Fruit fly (Drosophila melanogaster) whole organism, embryonic: ENCODE measurements around the gene Tlk.
A peak's percentile ranks its signal among the peaks of the same experiment; 100 is the strongest.

ENCODE experiments used
- CG10979 ChIP-seq: fragments of 200-800 bp; sonication (Bioruptor generic); optimal IDR thresholded peaks from 2 replicates; lab custom pipeline; 2018; ENCODE audit warnings: missing biosample characterization, mild to moderate bottlenecking, missing genetic modification characterization, moderate library complexity
- CG12391 ChIP-seq: fragments of 200-800 bp; sonication (Bioruptor generic); optimal IDR thresholded peaks from 3 replicates; lab custom pipeline; 2018; ENCODE audit warnings: missing biosample characterization, mild to moderate bottlenecking, missing genetic modification characterization, moderate library complexity
- CG12659 ChIP-seq: fragments of 200-800 bp; sonication (Bioruptor generic); optimal IDR thresholded peaks from 3 replicates; lab custom pipeline; 2017; ENCODE audit warnings: mild to moderate bottlenecking, missing biosample characterization, missing genetic modification reagents, missing genetic modification characterization
- CG13775 ChIP-seq: fragments of 200-800 bp; sonication (Bioruptor generic); optimal IDR thresholded peaks from 3 replicates; lab custom pipeline; 2017; ENCODE audit warnings: missing biosample characterization, mild to moderate bottlenecking, missing genetic modification characterization
- CG15269 ChIP-seq: fragments of 200-800 bp; sonication (Bioruptor generic); optimal IDR thresholded peaks from 2 replicates; lab custom pipeline; 2018; ENCODE audit warnings: missing biosample characterization, mild to moderate bottlenecking, missing genetic modification characterization, moderate library complexity
- CG1602 ChIP-seq: fragments of 200-800 bp; sonication (Bioruptor generic); optimal IDR thresholded peaks from 3 replicates; lab custom pipeline; 2016; ENCODE audit warnings: missing biosample characterization, missing genetic modification characterization
- CG1792 ChIP-seq: fragments of 200-800 bp; sonication (Bioruptor generic); optimal IDR thresholded peaks from 2 replicates; lab custom pipeline; 2016; ENCODE audit warnings: missing biosample characterization, missing genetic modification characterization
- CG18262 ChIP-seq: fragments of 200-800 bp; optimal IDR thresholded peaks from 3 replicates; lab custom pipeline; 2019; ENCODE audit warnings: missing biosample characterization, mild to moderate bottlenecking, missing genetic modification characterization, moderate library complexity
- CG18599 ChIP-seq: fragments of 200-800 bp; sonication (Bioruptor generic); optimal IDR thresholded peaks from 3 replicates; lab custom pipeline; 2017; ENCODE audit warnings: missing biosample characterization, missing genetic modification characterization, mild to moderate bottlenecking, moderate library complexity, missing genetic modification reagents
- CG18619 ChIP-seq: fragments of 200-800 bp; sonication (Bioruptor generic); optimal IDR thresholded peaks from 3 replicates; lab custom pipeline; 2017; ENCODE audit warnings: missing biosample characterization, mild to moderate bottlenecking, missing genetic modification characterization
- CG2116 ChIP-seq: fragments of 200-800 bp; sonication (Bioruptor generic); optimal IDR thresholded peaks from 3 replicates; lab custom pipeline; 2018; ENCODE audit warnings: missing biosample characterization, mild to moderate bottlenecking, missing genetic modification characterization
- CG2120 ChIP-seq: fragments of 200-800 bp; sonication (Bioruptor generic); optimal IDR thresholded peaks from 3 replicates; lab custom pipeline; 2016; ENCODE audit warnings: missing biosample characterization, missing genetic modification characterization
- CG2712 ChIP-seq: fragments of 200-800 bp; optimal IDR thresholded peaks from 3 replicates; lab custom pipeline; 2019; ENCODE audit warnings: missing biosample characterization, mild to moderate bottlenecking, missing genetic modification characterization, moderate library complexity
- CG30020 ChIP-seq: fragments of 200-800 bp; optimal IDR thresholded peaks from 2 replicates; lab custom pipeline; 2019; ENCODE audit warnings: missing biosample characterization, mild to moderate bottlenecking, missing genetic modification characterization, moderate library complexity
- CG30403 ChIP-seq: fragments of 200-800 bp; sonication (Bioruptor generic); optimal IDR thresholded peaks from 3 replicates; lab custom pipeline; 2016; ENCODE audit warnings: missing biosample characterization, missing genetic modification characterization
- CG32532 ChIP-seq: fragments of 200-800 bp; sonication (Bioruptor generic); IDR thresholded peaks from 2 replicates; pipeline ENCODE4 v1.3.6; 2022; ENCODE audit warnings: missing biosample characterization, missing genetic modification characterization
- CG43689 ChIP-seq: fragments of 200-800 bp; sonication (Bioruptor generic); IDR thresholded peaks from 2 replicates; pipeline ENCODE4 v1.3.6; 2022; ENCODE audit warnings: missing biosample characterization, missing genetic modification characterization
- CG6813 ChIP-seq: fragments of 200-800 bp; sonication (Bioruptor generic); optimal IDR thresholded peaks from 2 replicates; lab custom pipeline; 2017; ENCODE audit warnings: missing biosample characterization, missing genetic modification characterization, mild to moderate bottlenecking, moderate library complexity, missing genetic modification reagents
- CG7271 ChIP-seq: fragments of 200-800 bp; sonication (Bioruptor generic); optimal IDR thresholded peaks from 2 replicates; lab custom pipeline; 2018; ENCODE audit warnings: missing biosample characterization, mild to moderate bottlenecking, missing genetic modification characterization, moderate library complexity
- CG7556 ChIP-seq: fragments of 200-800 bp; sonication (Bioruptor generic); optimal IDR thresholded peaks from 2 replicates; lab custom pipeline; 2017; ENCODE audit warnings: missing biosample characterization, mild to moderate bottlenecking, missing genetic modification characterization
- CG7839 ChIP-seq: fragments of 200-800 bp; sonication (Bioruptor generic); optimal IDR thresholded peaks from 3 replicates; lab custom pipeline; 2018; ENCODE audit warnings: missing biosample characterization, mild to moderate bottlenecking, missing genetic modification characterization, moderate library complexity
- CG8089 ChIP-seq: fragments of 200-800 bp; sonication (Bioruptor generic); optimal IDR thresholded peaks from 3 replicates; lab custom pipeline; 2016; ENCODE audit warnings: missing biosample characterization, missing genetic modification characterization
- CG9727 ChIP-seq: fragments of 200-800 bp; sonication (Bioruptor generic); optimal IDR thresholded peaks from 3 replicates; lab custom pipeline; 2017; ENCODE audit warnings: missing biosample characterization, mild to moderate bottlenecking, missing genetic modification characterization
- CoRest ChIP-seq: fragments of 200-800 bp; sonication (Bioruptor generic); optimal IDR thresholded peaks from 3 replicates; lab custom pipeline; 2018; ENCODE audit warnings: missing biosample characterization, mild to moderate bottlenecking, missing genetic modification characterization, moderate library complexity
- H15 ChIP-seq: fragments of 200-800 bp; sonication (Bioruptor generic); IDR thresholded peaks from 3 replicates; pipeline ENCODE4 v1.3.6; 2022; ENCODE audit warnings: missing biosample characterization, missing genetic modification characterization
- Hmr ChIP-seq: fragments of 200-800 bp; sonication (Bioruptor generic); optimal IDR thresholded peaks from 3 replicates; lab custom pipeline; 2017; ENCODE audit warnings: mild to moderate bottlenecking, missing biosample characterization, missing genetic modification reagents, missing genetic modification characterization
- Oli ChIP-seq: fragments of 200-800 bp; sonication (Bioruptor generic); optimal IDR thresholded peaks from 2 replicates; lab custom pipeline; 2018; ENCODE audit warnings: missing biosample characterization, mild to moderate bottlenecking, missing genetic modification characterization, moderate library complexity
- Pdp1 ChIP-seq, 2 experiments: fragments of 200-800 bp; sonication (Bioruptor generic); optimal IDR thresholded peaks; 3 replicates each; lab custom pipeline; 2016; ENCODE audit warnings: missing biosample characterization in 2 of 2, missing genetic modification characterization in 2 of 2, mild to moderate bottlenecking in 1 of 2, moderate library complexity in 1 of 2
- Rfx ChIP-seq: fragments of 200-800 bp; sonication (Bioruptor generic); IDR thresholded peaks from 2 replicates; pipeline ENCODE4 v1.3.6; 2022; ENCODE audit warnings: missing biosample characterization, missing genetic modification characterization
- Rx ChIP-seq: fragments of 200-800 bp; sonication (Bioruptor generic); IDR thresholded peaks from 2 replicates; pipeline ENCODE4 v1.3.6; 2022; ENCODE audit warnings: missing biosample characterization, missing genetic modification characterization
- Sox100B ChIP-seq: fragments of 200-800 bp; sonication (Bioruptor generic); optimal IDR thresholded peaks from 3 replicates; lab custom pipeline; 2018; ENCODE audit warnings: missing biosample characterization, mild to moderate bottlenecking, missing genetic modification characterization
- Sox102F ChIP-seq: fragments of 200-800 bp; sonication (Bioruptor generic); optimal IDR thresholded peaks from 2 replicates; lab custom pipeline; 2018; ENCODE audit warnings: missing biosample characterization, mild to moderate bottlenecking, missing genetic modification characterization, moderate library complexity
- Vsx1 ChIP-seq: fragments of 200-800 bp; sonication (Bioruptor generic); optimal IDR thresholded peaks from 2 replicates; lab custom pipeline; 2017; ENCODE audit warnings: missing biosample characterization, mild to moderate bottlenecking, missing genetic modification characterization, missing genetic modification reagents
- Xrp1 ChIP-seq: fragments of 200-800 bp; sonication (Bioruptor generic); IDR thresholded peaks from 2 replicates; pipeline ENCODE4 v1.3.6; 2022; ENCODE audit warnings: missing biosample characterization, missing genetic modification characterization
- ara ChIP-seq: fragments of 200-800 bp; sonication (Bioruptor generic); IDR thresholded peaks from 2 replicates; pipeline ENCODE4 v1.3.6; 2022; ENCODE audit warnings: missing biosample characterization, missing genetic modification characterization
- bowl ChIP-seq: fragments of 200-800 bp; sonication (Bioruptor generic); IDR thresholded peaks from 2 replicates; pipeline ENCODE4 v1.3.6; 2022; ENCODE audit warnings: missing biosample characterization, missing genetic modification characterization
- danr ChIP-seq: fragments of 200-800 bp; sonication (Bioruptor generic); IDR thresholded peaks from 2 replicates; pipeline ENCODE4 v1.3.6; 2022; ENCODE audit warnings: missing biosample characterization, missing genetic modification characterization
- dmrt99B ChIP-seq: fragments of 200-800 bp; sonication (Bioruptor generic); optimal IDR thresholded peaks from 2 replicates; lab custom pipeline; 2018; ENCODE audit warnings: missing biosample characterization, mild to moderate bottlenecking, missing genetic modification characterization, moderate library complexity
- ftz-f1 ChIP-seq: fragments of 200-800 bp; sonication (Bioruptor generic); optimal IDR thresholded peaks from 2 replicates; lab custom pipeline; 2016; ENCODE audit warnings: missing biosample characterization, missing genetic modification characterization
- gem ChIP-seq: fragments of 200-800 bp; sonication (Bioruptor generic); optimal IDR thresholded peaks from 2 replicates; lab custom pipeline; 2019; ENCODE audit warnings: missing biosample characterization, mild to moderate bottlenecking, missing genetic modification characterization, moderate library complexity
- lab ChIP-seq: fragments of 200-800 bp; sonication (Bioruptor generic); optimal IDR thresholded peaks from 3 replicates; lab custom pipeline; 2017; ENCODE audit warnings: missing biosample characterization, missing genetic modification characterization, mild to moderate bottlenecking, moderate library complexity, missing genetic modification reagents
- lmd ChIP-seq: fragments of 200-800 bp; sonication (Bioruptor generic); IDR thresholded peaks from 2 replicates; pipeline ENCODE4 v1.3.6; 2022; ENCODE audit warnings: missing biosample characterization, missing genetic modification characterization
- lov ChIP-seq, 2 experiments: fragments of 200-800 bp in 1 of 2; fragments of >200 bp in 1 of 2; sonication (Bioruptor generic) in 1 of 2; IDR thresholded peaks in 1 of 2; optimal IDR thresholded peaks in 1 of 2; 2 replicates in 1 of 2; 3 replicates in 1 of 2; pipeline versions ENCODE4 v1.3.6 to Lab custom; 2017 to 2022; ENCODE audit warnings: missing biosample characterization in 1 of 2, missing genetic modification characterization in 1 of 2
- nmo ChIP-seq: fragments of 200-800 bp; sonication (Bioruptor generic); optimal IDR thresholded peaks from 2 replicates; lab custom pipeline; 2018; ENCODE audit warnings: missing biosample characterization, mild to moderate bottlenecking, missing genetic modification characterization, moderate library complexity
- phol ChIP-seq: fragments of 200-800 bp; sonication (Bioruptor generic); optimal IDR thresholded peaks from 3 replicates; lab custom pipeline; 2018; ENCODE audit warnings: missing biosample characterization, mild to moderate bottlenecking, missing genetic modification characterization, moderate library complexity
- ssp ChIP-seq: fragments of 200-800 bp; sonication (Bioruptor generic); IDR thresholded peaks from 2 replicates; pipeline ENCODE4 v1.3.6; 2022; ENCODE audit warnings: missing biosample characterization, missing genetic modification characterization
- stc ChIP-seq: fragments of 200-800 bp; sonication (Bioruptor generic); IDR thresholded peaks from 2 replicates; pipeline ENCODE4 v1.3.6; 2022; ENCODE audit warnings: missing biosample characterization, missing genetic modification characterization
- sug ChIP-seq: fragments of 200-800 bp; optimal IDR thresholded peaks from 2 replicates; lab custom pipeline; 2019; ENCODE audit warnings: missing biosample characterization, mild to moderate bottlenecking, missing genetic modification characterization, moderate library complexity
- wek ChIP-seq: fragments of 200-800 bp; sonication (Bioruptor generic); optimal IDR thresholded peaks from 3 replicates; lab custom pipeline; 2018; ENCODE audit warnings: missing biosample characterization, mild to moderate bottlenecking, missing genetic modification characterization, moderate library complexity

Gene Tlk

dm6 chrX:3768202-3768601 lies 48.4 kb downstream of the Tlk start (continued):
- TF ChIP-seq CG30403 (GFP tag; lab: Kevin White, UChicago), result peak; percentile 27
- peak; percentile 47 for TF ChIP-seq Sox102F
- TF ChIP-seq CG2120 (GFP tag; lab: Kevin White, UChicago), result peak; percentile 19
- TF ChIP-seq CG7271 (tag; lab: Kevin White, UChicago), result no peak
- peak; percentile 16 for TF ChIP-seq CG7556 (GFP tag; lab: Kevin White, UChicago)
- TF ChIP-seq CG12391 (tag; lab: Kevin White, UChicago), result peak; percentile 42
- TF ChIP-seq Hmr (GFP tag; lab: Kevin White, UChicago), result peak; percentile 19
- 0 out of 2 replicates have a peak, but pooled peaks have one; percentile 7 for TF ChIP-seq Rx (GFP tag; lab: Robert Waterston, UW)
- peak; percentile 62 for TF ChIP-seq gem (tag; lab: Kevin White, UChicago)
- peak; percentile 15; the same call in 1 of the 2 replicates for TF ChIP-seq stc (GFP tag; lab: Robert Waterston, UW)
- peak; percentile 44 for TF ChIP-seq CG2712
- TF ChIP-seq CG15269, result peak; percentile 2
- TF ChIP-seq CG18619 (GFP tag; lab: Kevin White, UChicago), result no peak
- peak; percentile 44 for TF ChIP-seq lmd
- peak; percentile 10 for TF ChIP-seq CG13775 (GFP tag; lab: Kevin White, UChicago)
- no peak for TF ChIP-seq CG32532
- peak; percentile 17 for TF ChIP-seq CoRest (tag; lab: Kevin White, UChicago)
- TF ChIP-seq phol (tag; lab: Kevin White, UChicago), result peak; percentile 67
- 0 out of 2 replicates have a peak, but pooled peaks have one; percentile 11 for TF ChIP-seq Rfx (GFP tag; lab: Robert Waterston, UW)
- peak; percentile 40 for TF ChIP-seq nmo (GFP tag; lab: Kevin White, UChicago)
- no peak for TF ChIP-seq bowl (GFP tag; lab: Robert Waterston, UW)
- no peak for TF ChIP-seq CG30020
- TF ChIP-seq Pdp1 (GFP tag; optimal IDR thresholded peaks at IDR 0.05; lab: Kevin White, UChicago), result peak in 1 of 2 experiments; percentile 17
- TF ChIP-seq lov (optimal IDR thresholded peaks at IDR 0.05; lab: Kevin White, UChicago), result no peak
- TF ChIP-seq lov (GFP tag; IDR thresholded peaks at IDR 0.05; lab: Robert Waterston, UW), result no peak
- TF ChIP-seq CG10979 (tag; lab: Kevin White, UChicago), result peak; percentile 56
- peak; percentile 16 for TF ChIP-seq Sox100B (GFP tag; lab: Kevin White, UChicago)
- TF ChIP-seq CG12659 (GFP tag; lab: Kevin White, UChicago), result peak; percentile 1
- peak; percentile 23; the same call in 1 of the 3 replicates for TF ChIP-seq H15
- peak; percentile 47 for TF ChIP-seq lab (GFP tag; lab: Kevin White, UChicago)
- no peak for TF ChIP-seq CG43689 (GFP tag; lab: Robert Waterston, UW)
- no peak for TF ChIP-seq CG1792 (GFP tag; lab: Kevin White, UChicago)
- peak; percentile 59 for TF ChIP-seq CG18599
- TF ChIP-seq ftz-f1 (GFP tag; lab: Kevin White, UChicago), result no peak
- TF ChIP-seq wek (GFP tag; lab: Kevin White, UChicago), result no peak
- peak; percentile 5 for TF ChIP-seq CG9727 (GFP tag; lab: Kevin White, UChicago)
- peak; percentile 64 for TF ChIP-seq dmrt99B (tag; lab: Kevin White, UChicago)
- no peak for TF ChIP-seq sug (tag; lab: Kevin White, UChicago)
- peak; percentile 42 for TF ChIP-seq CG7839 (tag; lab: Kevin White, UChicago)
- peak; percentile 1 for TF ChIP-seq CG1602 (GFP tag; lab: Kevin White, UChicago)
- 0 out of 2 replicates have a peak, but pooled peaks have one; percentile 14 for TF ChIP-seq ssp (GFP tag; lab: Robert Waterston, UW)
- TF ChIP-seq CG2116, result no peak
- TF ChIP-seq CG8089 (GFP tag; lab: Kevin White, UChicago), result no peak
- TF ChIP-seq ara, result peak; percentile 31; the same call in 1 of the 2 replicates
- peak; percentile 12 for TF ChIP-seq Oli (tag; lab: Kevin White, UChicago)
- TF ChIP-seq CG6813 (GFP tag; lab: Kevin White, UChicago), result no peak
- TF ChIP-seq Xrp1 (GFP tag; lab: Robert Waterston, UW), result peak; percentile 49; the same call in 1 of the 2 replicates
- TF ChIP-seq danr, result peak; percentile 16; the same call in 1 of the 2 replicates
- TF ChIP-seq CG18262 (tag; lab: Kevin White, UChicago), result peak; percentile 41
- peak; percentile 0 for TF ChIP-seq Vsx1
